Worm (Caenorhabditis elegans) whole organism, midembryonic: Measurements from ENCODE around the gene txt-19.

Source experiments
- T22C8.4 ChIP-seq: fragments of 200-800 bp; sonication (Bioruptor generic); IDR thresholded peaks from 2 replicates; pipeline ENCODE4 v1.3.6; 2022; ENCODE audit warnings: missing genetic modification characterization, missing compliant biosample characterization
- cog-1 ChIP-seq: sonication (generic microtip); optimal IDR thresholded peaks from 2 replicates; lab custom pipeline; 2016; ENCODE audit warnings: missing genetic modification characterization, missing compliant biosample characterization
- flt-1 ChIP-seq: fragments of 200-800 bp; sonication (Bioruptor generic); IDR thresholded peaks from 2 replicates; pipeline ENCODE4 v1.3.6; 2022; ENCODE audit warnings: missing genetic modification characterization, missing compliant biosample characterization
- klf-2 ChIP-seq: fragments of 200-800 bp; sonication (Bioruptor generic); conservative IDR thresholded peaks from 2 replicates; pipeline ENCODE4 v1.3.6; 2022; ENCODE audit warnings: missing genetic modification reagents, missing genetic modification characterization, missing compliant biosample characterization
- med-1 ChIP-seq: sonication (generic microtip); optimal IDR thresholded peaks from 2 replicates; lab custom pipeline; 2017; ENCODE audit warnings: missing genetic modification characterization, mild to moderate bottlenecking, missing compliant biosample characterization, antibody characterized with exemption, missing genetic modification reagents; ENCODE audit not compliant: insufficient read depth
- ref-1 ChIP-seq: fragments of 200-800 bp; sonication (Bioruptor generic); conservative IDR thresholded peaks from 2 replicates; pipeline ENCODE4 v1.3.6; 2022; ENCODE audit warnings: missing genetic modification reagents, missing genetic modification characterization, missing compliant biosample characterization
- tab-1 ChIP-seq: fragments of 200-800 bp; sonication (Bioruptor generic); IDR thresholded peaks from 2 replicates; pipeline ENCODE4 v1.3.6; 2022; ENCODE audit warnings: missing genetic modification characterization, missing compliant biosample characterization
- ztf-23 ChIP-seq: fragments of 200-800 bp; sonication (Bioruptor generic); IDR thresholded peaks from 2 replicates; pipeline ENCODE4 v1.3.6; 2022; ENCODE audit warnings: missing genetic modification reagents, missing genetic modification characterization, missing compliant biosample characterization

ce11 chrIV:12883190-12883589 is 37.5 kb downstream of the txt-19 start, which contains the start of gene ZK896.4:
- TF ChIP-seq ref-1 (GFP tag; lab: Robert Waterston, UW): no peak
- no peak for TF ChIP-seq flt-1 (GFP tag; lab: Robert Waterston, UW)
- no peak for TF ChIP-seq klf-2
- no peak for TF ChIP-seq ztf-23 (GFP tag; lab: Robert Waterston, UW)
- TF ChIP-seq cog-1: no peak
- TF ChIP-seq T22C8.4 (GFP tag; lab: Robert Waterston, UW): no peak
- no peak for TF ChIP-seq tab-1 (GFP tag; lab: Robert Waterston, UW)
- no peak for TF ChIP-seq med-1 (GFP tag; lab: Kevin White, UChicago)
